Fruit fly (Drosophila melanogaster) whole organism, prepupa: Measurements from ENCODE around the gene CG7860.

Experiments used
- Blimp-1 ChIP-seq: fragments of 200-800 bp; sonication (Bioruptor generic); optimal IDR thresholded peaks from 3 replicates; lab custom pipeline; 2017; ENCODE audit warnings: missing biosample characterization, missing genetic modification characterization, mild to moderate bottlenecking, moderate library complexity, missing genetic modification reagents
- CG10631 ChIP-seq: fragments of 200-800 bp; sonication (Bioruptor generic); optimal IDR thresholded peaks from 2 replicates; lab custom pipeline; 2016; ENCODE audit warnings: missing biosample characterization, missing genetic modification characterization
- CG11294 ChIP-seq: fragments of 200-800 bp; sonication (Bioruptor generic); IDR thresholded peaks from 2 replicates; pipeline ENCODE4 v1.3.6; 2022; ENCODE audit warnings: missing biosample characterization, missing genetic modification characterization
- CG11762 ChIP-seq: fragments of 200-800 bp; sonication (Bioruptor generic); optimal IDR thresholded peaks from 3 replicates; lab custom pipeline; 2016; ENCODE audit warnings: missing biosample characterization, missing genetic modification characterization; ENCODE audit not compliant: insufficient read depth
- CG1621 ChIP-seq: fragments of 200-800 bp; sonication (Bioruptor generic); optimal IDR thresholded peaks from 3 replicates; lab custom pipeline; 2018; ENCODE audit warnings: missing biosample characterization, mild to moderate bottlenecking, missing genetic modification characterization
- CG16779 ChIP-seq: fragments of 200-800 bp; sonication (Bioruptor generic); optimal IDR thresholded peaks from 3 replicates; lab custom pipeline; 2017; ENCODE audit warnings: missing biosample characterization, mild to moderate bottlenecking, missing genetic modification characterization
- CG3032 ChIP-seq: fragments of 200-800 bp; optimal IDR thresholded peaks from 2 replicates; lab custom pipeline; 2019; ENCODE audit warnings: missing biosample characterization, mild to moderate bottlenecking, missing genetic modification characterization, moderate library complexity
- CG31627 ChIP-seq: fragments of 200-800 bp; sonication (Bioruptor generic); optimal IDR thresholded peaks from 3 replicates; lab custom pipeline; 2016; ENCODE audit warnings: missing biosample characterization, missing genetic modification characterization
- CG32006 ChIP-seq: fragments of 200-800 bp; sonication (Bioruptor generic); optimal IDR thresholded peaks from 3 replicates; lab custom pipeline; 2017; ENCODE audit warnings: missing biosample characterization, mild to moderate bottlenecking, missing genetic modification characterization
- CG34406 ChIP-seq: fragments of 200-800 bp; sonication (Bioruptor generic); optimal IDR thresholded peaks from 3 replicates; lab custom pipeline; 2016; ENCODE audit warnings: missing biosample characterization, missing genetic modification characterization
- CG3919 ChIP-seq: fragments of 200-800 bp; sonication (Bioruptor generic); optimal IDR thresholded peaks from 3 replicates; lab custom pipeline; 2016; ENCODE audit warnings: missing biosample characterization, missing genetic modification characterization
- CG4318 ChIP-seq: fragments of 200-800 bp; sonication (Bioruptor generic); optimal IDR thresholded peaks from 3 replicates; lab custom pipeline; 2017; ENCODE audit warnings: missing biosample characterization, mild to moderate bottlenecking, missing genetic modification characterization
- CG6276 ChIP-seq: fragments of 200-800 bp; sonication (Bioruptor generic); optimal IDR thresholded peaks from 2 replicates; lab custom pipeline; 2017; ENCODE audit warnings: missing biosample characterization, mild to moderate bottlenecking, missing genetic modification characterization
- CG6792 ChIP-seq: fragments of 200-800 bp; sonication (Bioruptor generic); optimal IDR thresholded peaks from 3 replicates; lab custom pipeline; 2016; ENCODE audit warnings: missing biosample characterization, missing genetic modification characterization
- CG6854 ChIP-seq: fragments of 200-800 bp; sonication (Bioruptor generic); optimal IDR thresholded peaks from 2 replicates; lab custom pipeline; 2017; ENCODE audit warnings: missing biosample characterization, mild to moderate bottlenecking, missing genetic modification characterization
- CG8319 ChIP-seq: fragments of 200-800 bp; sonication (Bioruptor generic); optimal IDR thresholded peaks from 3 replicates; lab custom pipeline; 2016; ENCODE audit warnings: missing biosample characterization, missing genetic modification characterization
- CG8632 ChIP-seq: fragments of 200-800 bp; sonication (Bioruptor generic); optimal IDR thresholded peaks from 3 replicates; lab custom pipeline; 2016; ENCODE audit warnings: missing biosample characterization, missing genetic modification characterization
- CG9139 ChIP-seq: fragments of 200-800 bp; sonication (Bioruptor generic); optimal IDR thresholded peaks from 3 replicates; lab custom pipeline; 2017; ENCODE audit warnings: missing biosample characterization, mild to moderate bottlenecking, missing genetic modification characterization
- Eip75B ChIP-seq: fragments of 200-800 bp; sonication (Bioruptor generic); optimal IDR thresholded peaks from 3 replicates; lab custom pipeline; 2016; ENCODE audit warnings: missing biosample characterization, missing genetic modification characterization
- Eip78C ChIP-seq: fragments of 200-800 bp; sonication (Bioruptor generic); peaks from one replicate; lab custom pipeline; 2016; ENCODE audit warnings: missing biosample characterization, missing genetic modification characterization
- Eip93F ChIP-seq: fragments of 200-800 bp; sonication (Bioruptor generic); optimal IDR thresholded peaks from 2 replicates; lab custom pipeline; 2016; ENCODE audit warnings: missing biosample characterization, mild to moderate bottlenecking, missing genetic modification characterization
- Ets21C ChIP-seq: fragments of 200-800 bp; sonication (Bioruptor generic); optimal IDR thresholded peaks from 3 replicates; lab custom pipeline; 2016; ENCODE audit warnings: missing biosample characterization, missing genetic modification characterization
- Ets96B ChIP-seq: fragments of 200-800 bp; optimal IDR thresholded peaks from 2 replicates; lab custom pipeline; 2019; ENCODE audit warnings: missing biosample characterization, mild to moderate bottlenecking, missing genetic modification characterization, moderate library complexity
- Gug ChIP-seq: fragments of 200-800 bp; sonication (Bioruptor generic); IDR thresholded peaks from 2 replicates; pipeline ENCODE4 v1.3.6; 2022; ENCODE audit warnings: missing biosample characterization, missing genetic modification characterization
- Hr4 ChIP-seq: fragments of 200-800 bp; sonication (Bioruptor generic); optimal IDR thresholded peaks from 3 replicates; lab custom pipeline; 2016; ENCODE audit warnings: missing biosample characterization, missing genetic modification characterization
- Met ChIP-seq: fragments of 200-800 bp; sonication (Bioruptor generic); optimal IDR thresholded peaks from 3 replicates; lab custom pipeline; 2016; ENCODE audit warnings: missing biosample characterization, missing genetic modification characterization
- OdsH ChIP-seq: fragments of 200-800 bp; sonication (Bioruptor generic); optimal IDR thresholded peaks from 3 replicates; lab custom pipeline; 2016; ENCODE audit warnings: missing biosample characterization, missing genetic modification characterization
- Sox102F ChIP-seq: fragments of 200-800 bp; sonication (Bioruptor generic); optimal IDR thresholded peaks from 2 replicates; lab custom pipeline; 2016; ENCODE audit warnings: missing biosample characterization, mild to moderate bottlenecking, missing genetic modification characterization
- Sox14 ChIP-seq: fragments of 200-800 bp; sonication (Bioruptor generic); optimal IDR thresholded peaks from 3 replicates; lab custom pipeline; 2016; ENCODE audit warnings: missing biosample characterization, missing genetic modification characterization
- Sox15 ChIP-seq: fragments of 200-800 bp; sonication (Bioruptor generic); optimal IDR thresholded peaks from 3 replicates; lab custom pipeline; 2016; ENCODE audit warnings: missing biosample characterization, missing genetic modification characterization
- dac ChIP-seq: fragments of 200-800 bp; sonication (Bioruptor generic); optimal IDR thresholded peaks from 2 replicates; lab custom pipeline; 2017; ENCODE audit warnings: missing biosample characterization, mild to moderate bottlenecking, missing genetic modification characterization
- dsx ChIP-seq: fragments of 200-800 bp; optimal IDR thresholded peaks from 3 replicates; lab custom pipeline; 2019; ENCODE audit warnings: missing biosample characterization, mild to moderate bottlenecking, missing genetic modification characterization, moderate library complexity; ENCODE audit not compliant: poor library complexity, severe bottlenecking
- esn ChIP-seq: fragments of 200-800 bp; sonication (Bioruptor generic); optimal IDR thresholded peaks from 2 replicates; lab custom pipeline; 2016; ENCODE audit warnings: missing biosample characterization, mild to moderate bottlenecking, missing genetic modification characterization, moderate library complexity
- fd85E ChIP-seq: fragments of 200-800 bp; sonication (Bioruptor generic); optimal IDR thresholded peaks from 3 replicates; lab custom pipeline; 2016; ENCODE audit warnings: missing biosample characterization, missing genetic modification characterization
- fkh ChIP-seq: fragments of 200-800 bp; sonication (Bioruptor generic); optimal IDR thresholded peaks from 3 replicates; lab custom pipeline; 2017; ENCODE audit warnings: missing biosample characterization, mild to moderate bottlenecking, missing genetic modification characterization, moderate library complexity
- salr ChIP-seq, 2 experiments: fragments of 200-800 bp; sonication (Bioruptor generic); optimal IDR thresholded peaks; 3 replicates each; lab custom pipeline; 2016 to 2018; ENCODE audit warnings: missing biosample characterization in 2 of 2, missing genetic modification characterization in 2 of 2, mild to moderate bottlenecking in 1 of 2
- spab ChIP-seq: fragments of 200-800 bp; sonication (Bioruptor generic); optimal IDR thresholded peaks from 2 replicates; lab custom pipeline; 2017; ENCODE audit warnings: missing biosample characterization, mild to moderate bottlenecking, missing genetic modification characterization, missing genetic modification reagents
- ss ChIP-seq, 2 experiments: fragments of 200-800 bp; sonication (Bioruptor generic); optimal IDR thresholded peaks; 2 replicates in 1 of 2; 3 replicates in 1 of 2; lab custom pipeline; 2017 to 2018; ENCODE audit warnings: mild to moderate bottlenecking in 2 of 2, missing biosample characterization in 2 of 2, missing genetic modification characterization in 2 of 2, moderate library complexity in 1 of 2
- svp ChIP-seq: fragments of 200-800 bp; sonication (Bioruptor generic); peaks from one replicate; lab custom pipeline; 2016; ENCODE audit warnings: missing biosample characterization, missing genetic modification characterization
- topi ChIP-seq: fragments of 200-800 bp; sonication (Bioruptor generic); optimal IDR thresholded peaks from 3 replicates; lab custom pipeline; 2016; ENCODE audit warnings: missing biosample characterization, missing genetic modification characterization
- vri ChIP-seq: fragments of 200-800 bp; sonication (Bioruptor generic); optimal IDR thresholded peaks from 3 replicates; lab custom pipeline; 2016; ENCODE audit warnings: missing biosample characterization, mild to moderate bottlenecking, missing genetic modification characterization

The CG7860 gene

dm6 chrX:15554256-15554678, 14.5 kb upstream of the CG7860 start, which contains the start of gene Ac13E (continued):
- TF ChIP-seq fkh (GFP tag; lab: Kevin White, UChicago) (peak; percentile 35), Ets21C (GFP tag; lab: Kevin White, UChicago) (peak; percentile 85), CG16779 (tag; lab: Kevin White, UChicago) (peak; percentile 84), CG4318 (peak; percentile 91), CG6792 (GFP tag; lab: Kevin White, UChicago) (peak; percentile 93), Met (GFP tag; lab: Kevin White, UChicago) (peak; percentile 94), CG34406 (peak; percentile 92), CG32006 (GFP tag; lab: Kevin White, UChicago) (peak; percentile 95), Eip75B (peak; percentile 90), CG6276 (GFP tag; lab: Kevin White, UChicago) (peak; percentile 91), CG9139 (GFP tag; lab: Kevin White, UChicago) (peak; percentile 84), Sox15 (GFP tag; lab: Kevin White, UChicago) (peak; percentile 88), CG6854 (GFP tag; lab: Kevin White, UChicago) (peak; percentile 88), topi (GFP tag; lab: Kevin White, UChicago) (peak; percentile 94), fd85E (peak; percentile 78), Hr4 (peak; percentile 92), CG3919 (GFP tag; lab: Kevin White, UChicago) (peak; percentile 93), OdsH (GFP tag; lab: Kevin White, UChicago) (peak; percentile 93)

- TF ChIP-seq OdsH (GFP tag; lab: Kevin White, UChicago): no peak
- no peak for TF ChIP-seq Eip93F (GFP tag; lab: Kevin White, UChicago)
- no peak for TF ChIP-seq ss (GFP tag; optimal IDR thresholded peaks at IDR 0.05; lab: Kevin White, UChicago)
- no peak for TF ChIP-seq Sox102F (GFP tag; lab: Kevin White, UChicago)
- TF ChIP-seq CG11294: no peak
- TF ChIP-seq spab (GFP tag; lab: Kevin White, UChicago): no peak
- no peak for TF ChIP-seq fkh (GFP tag; lab: Kevin White, UChicago)
- TF ChIP-seq CG8319 (GFP tag; lab: Kevin White, UChicago): no peak
- TF ChIP-seq vri (GFP tag; lab: Kevin White, UChicago): no peak
- TF ChIP-seq Sox14 (GFP tag; lab: Kevin White, UChicago): no peak
- TF ChIP-seq CG6792 (GFP tag; lab: Kevin White, UChicago): no peak
- TF ChIP-seq dac (GFP tag; lab: Kevin White, UChicago): no peak
- no peak for TF ChIP-seq Blimp-1
- TF ChIP-seq CG1621 (tag; lab: Kevin White, UChicago): no peak
- TF ChIP-seq, all 60 proteins: peak for 0
Observed at dm6 chrX:15555945-15556344, 12.8 kb upstream of the CG7860 start, which contains the start of gene CG42300. Gene CG42300 (minus strand): TSS chrX:15556045.

- TF ChIP-seq vri (GFP tag; lab: Kevin White, UChicago): peak; percentile 26
- TF ChIP-seq fkh (GFP tag; lab: Kevin White, UChicago): peak; percentile 63
- TF ChIP-seq Ets96B: peak; percentile 21
- peak; percentile 69 for TF ChIP-seq Eip93F (GFP tag; lab: Kevin White, UChicago)
- TF ChIP-seq CG10631 (GFP tag; lab: Kevin White, UChicago): peak; percentile 12
- no peak for TF ChIP-seq Gug (GFP tag; lab: Robert Waterston, UW)
- peak; percentile 12 for TF ChIP-seq dsx (GFP tag; lab: Kevin White, UChicago)
- no peak for TF ChIP-seq Blimp-1
- TF ChIP-seq CG31627: no peak
- peak; percentile 34 for TF ChIP-seq esn (GFP tag; lab: Kevin White, UChicago)
- peak in 1 of 2 experiments; percentile 53 for TF ChIP-seq ss (GFP tag; optimal IDR thresholded peaks at IDR 0.05; lab: Kevin White, UChicago)
- TF ChIP-seq CG8632 (GFP tag; lab: Kevin White, UChicago): peak; percentile 41
- peak; percentile 37 for TF ChIP-seq CG6854 (GFP tag; lab: Kevin White, UChicago)
- TF ChIP-seq salr (GFP tag; optimal IDR thresholded peaks at IDR 0.05; lab: Kevin White, UChicago): no peak
- TF ChIP-seq Sox14 (GFP tag; lab: Kevin White, UChicago): peak; percentile 4
- TF ChIP-seq Eip78C (GFP tag; lab: Kevin White, UChicago): peak; percentile 79
- peak; percentile 80 for TF ChIP-seq svp (GFP tag; lab: Kevin White, UChicago)
- TF ChIP-seq CG11762 (GFP tag; lab: Kevin White, UChicago): no peak
- TF ChIP-seq CG3032 (tag; lab: Kevin White, UChicago): peak; percentile 13
Observed at dm6 chrX:15568353-15568982, 325 bp upstream of the CG7860 start.
